Fruit fly (Drosophila melanogaster) whole organism, embryonic: ENCODE results near the gene CG11695.

Source experiments
- CG10431 ChIP-seq: fragments of 200-800 bp; sonication (Bioruptor generic); optimal IDR thresholded peaks from 3 replicates; lab custom pipeline; 2018; ENCODE audit warnings: missing biosample characterization, mild to moderate bottlenecking, missing genetic modification characterization
- CG10654 ChIP-seq: fragments of 200-800 bp; sonication (Bioruptor generic); optimal IDR thresholded peaks from 2 replicates; lab custom pipeline; 2016; ENCODE audit warnings: missing biosample characterization, missing genetic modification characterization
- CG12219 ChIP-seq: fragments of 200-800 bp; sonication (Bioruptor generic); optimal IDR thresholded peaks from 3 replicates; lab custom pipeline; 2018; ENCODE audit warnings: missing biosample characterization, mild to moderate bottlenecking, missing genetic modification characterization
- CG15514 ChIP-seq: fragments of 200-800 bp; sonication (Bioruptor generic); optimal IDR thresholded peaks from 3 replicates; lab custom pipeline; 2017; ENCODE audit warnings: missing biosample characterization, missing genetic modification characterization, mild to moderate bottlenecking, moderate library complexity, missing genetic modification reagents
- CG15696 ChIP-seq: fragments of 200-800 bp; sonication (Bioruptor generic); optimal IDR thresholded peaks from 2 replicates; lab custom pipeline; 2019; ENCODE audit warnings: missing biosample characterization, mild to moderate bottlenecking, missing genetic modification characterization, moderate library complexity
- CG1647 ChIP-seq: fragments of 200-800 bp; sonication (Bioruptor generic); optimal IDR thresholded peaks from 3 replicates; lab custom pipeline; 2016; ENCODE audit warnings: missing biosample characterization, missing genetic modification characterization
- CG17568 ChIP-seq: fragments of 200-800 bp; sonication (Bioruptor generic); optimal IDR thresholded peaks from 2 replicates; lab custom pipeline; 2018; ENCODE audit warnings: missing biosample characterization, mild to moderate bottlenecking, missing genetic modification characterization, moderate library complexity
- CG18262 ChIP-seq: fragments of 200-800 bp; optimal IDR thresholded peaks from 3 replicates; lab custom pipeline; 2019; ENCODE audit warnings: missing biosample characterization, mild to moderate bottlenecking, missing genetic modification characterization, moderate library complexity
- CG2889 ChIP-seq: fragments of 200-800 bp; sonication (Bioruptor generic); IDR thresholded peaks from 3 replicates; pipeline ENCODE4 v1.3.6; 2022; ENCODE audit warnings: missing biosample characterization, missing genetic modification characterization
- CG31224 ChIP-seq: fragments of 200-800 bp; sonication (Bioruptor generic); IDR thresholded peaks from 2 replicates; pipeline ENCODE4 v1.3.6; 2022; ENCODE audit warnings: missing biosample characterization, missing genetic modification characterization
- CG3847 ChIP-seq: fragments of 200-800 bp; sonication (Bioruptor generic); IDR thresholded peaks from 2 replicates; pipeline ENCODE4 v1.3.6; 2022; ENCODE audit warnings: missing biosample characterization, missing genetic modification characterization
- CG5180 ChIP-seq: fragments of 200-800 bp; sonication (Bioruptor generic); optimal IDR thresholded peaks from 3 replicates; lab custom pipeline; 2017; ENCODE audit warnings: missing biosample characterization, missing genetic modification characterization, mild to moderate bottlenecking, moderate library complexity, missing genetic modification reagents
- CG6689 ChIP-seq: fragments of 200-800 bp; sonication (Bioruptor generic); IDR thresholded peaks from 2 replicates; pipeline ENCODE4 v1.3.6; 2022; ENCODE audit warnings: missing biosample characterization, missing genetic modification characterization
- CG6813 ChIP-seq: fragments of 200-800 bp; sonication (Bioruptor generic); optimal IDR thresholded peaks from 2 replicates; lab custom pipeline; 2017; ENCODE audit warnings: missing biosample characterization, missing genetic modification characterization, mild to moderate bottlenecking, moderate library complexity, missing genetic modification reagents
- CG7357 ChIP-seq: fragments of 200-800 bp; sonication (Bioruptor generic); IDR thresholded peaks from 3 replicates; pipeline ENCODE4 v1.3.6; 2022; ENCODE audit warnings: missing biosample characterization, missing genetic modification characterization
- CG8478 ChIP-seq: fragments of >200 bp; optimal IDR thresholded peaks from 2 replicates; lab custom pipeline; 2018
- CG9932 ChIP-seq: fragments of 200-800 bp; sonication (Bioruptor generic); IDR thresholded peaks from 2 replicates; pipeline ENCODE4 v1.3.6; 2022; ENCODE audit warnings: missing biosample characterization, missing genetic modification characterization
- Dek ChIP-seq: fragments of 200-800 bp; sonication (Bioruptor generic); optimal IDR thresholded peaks from 3 replicates; lab custom pipeline; 2019; ENCODE audit warnings: missing biosample characterization, mild to moderate bottlenecking, missing genetic modification characterization, moderate library complexity
- Doc3 ChIP-seq: fragments of 200-800 bp; sonication (Bioruptor generic); IDR thresholded peaks from 3 replicates; pipeline ENCODE4 v1.3.6; 2022; ENCODE audit warnings: missing biosample characterization, missing genetic modification characterization; ENCODE audit not compliant: partially characterized antibody
- Dp ChIP-seq: fragments of 200-800 bp; sonication (Bioruptor generic); optimal IDR thresholded peaks from 2 replicates; lab custom pipeline; 2018; ENCODE audit warnings: missing biosample characterization, mild to moderate bottlenecking, missing genetic modification characterization, moderate library complexity
- Dref ChIP-seq: fragments of 200-800 bp; sonication (Bioruptor generic); IDR thresholded peaks from 2 replicates; pipeline ENCODE4 v1.3.6; 2022; ENCODE audit warnings: missing biosample characterization, missing genetic modification characterization
- Fer1 ChIP-seq: fragments of 200-800 bp; sonication (Bioruptor generic); optimal IDR thresholded peaks from 2 replicates; lab custom pipeline; 2017; ENCODE audit warnings: missing biosample characterization, mild to moderate bottlenecking, missing genetic modification characterization
- Fer3 ChIP-seq: fragments of 200-800 bp; sonication (Bioruptor generic); optimal IDR thresholded peaks from 2 replicates; lab custom pipeline; 2018; ENCODE audit warnings: missing biosample characterization, mild to moderate bottlenecking, missing genetic modification characterization, moderate library complexity
- Gsc ChIP-seq: fragments of 200-800 bp; sonication (Bioruptor generic); IDR thresholded peaks from 2 replicates; pipeline ENCODE4 v1.3.6; 2022; ENCODE audit warnings: missing biosample characterization, missing genetic modification characterization
- Hr39 ChIP-seq: fragments of >200 bp; optimal IDR thresholded peaks from 2 replicates; lab custom pipeline; 2017
- Lim3 ChIP-seq: fragments of 200-800 bp; sonication (Bioruptor generic); IDR thresholded peaks from 2 replicates; pipeline ENCODE4 v1.3.6; 2022; ENCODE audit warnings: missing biosample characterization, missing genetic modification characterization
- MTF-1 ChIP-seq: fragments of 200-800 bp; sonication (Bioruptor generic); optimal IDR thresholded peaks from 2 replicates; lab custom pipeline; 2018; ENCODE audit warnings: missing biosample characterization, mild to moderate bottlenecking, missing genetic modification characterization, borderline replicate concordance
- Mes4 ChIP-seq: fragments of 200-800 bp; sonication (Bioruptor generic); optimal IDR thresholded peaks from 2 replicates; lab custom pipeline; 2016; ENCODE audit warnings: missing biosample characterization, missing genetic modification characterization
- Opbp ChIP-seq: fragments of 200-800 bp; sonication (Bioruptor generic); IDR thresholded peaks from 3 replicates; pipeline ENCODE4 v1.3.6; 2022; ENCODE audit warnings: missing biosample characterization, missing genetic modification characterization; ENCODE audit not compliant: partially characterized antibody
- ab ChIP-seq: fragments of 200-800 bp; sonication (Bioruptor generic); optimal IDR thresholded peaks from 2 replicates; lab custom pipeline; 2016; ENCODE audit warnings: missing biosample characterization, missing genetic modification characterization
- al ChIP-seq: fragments of 200-800 bp; sonication (Bioruptor generic); IDR thresholded peaks from 2 replicates; pipeline ENCODE4 v1.3.6; 2022; ENCODE audit warnings: missing biosample characterization, missing genetic modification characterization
- az2 ChIP-seq: fragments of 200-800 bp; sonication (Bioruptor generic); optimal IDR thresholded peaks from 3 replicates; lab custom pipeline; 2016; ENCODE audit warnings: missing biosample characterization, missing genetic modification characterization
- bab2 ChIP-seq: fragments of 200-800 bp; sonication (Bioruptor generic); optimal IDR thresholded peaks from 2 replicates; lab custom pipeline; 2016; ENCODE audit warnings: missing biosample characterization, missing genetic modification characterization
- cad ChIP-seq: fragments of >200 bp; optimal IDR thresholded peaks from 2 replicates; lab custom pipeline; 2017; ENCODE audit warnings: missing biosample characterization, missing genetic modification characterization
- cato ChIP-seq: fragments of 200-800 bp; sonication (Bioruptor generic); optimal IDR thresholded peaks from 2 replicates; lab custom pipeline; 2016; ENCODE audit warnings: missing biosample characterization, missing genetic modification characterization, borderline replicate concordance
- chinmo ChIP-seq: fragments of 200-800 bp; sonication (Bioruptor generic); IDR thresholded peaks from 4 replicates; pipeline ENCODE4 v1.3.6; 2022; ENCODE audit warnings: missing biosample characterization, missing genetic modification characterization; ENCODE audit not compliant: partially characterized antibody
- crol ChIP-seq: fragments of 200-800 bp; sonication (Bioruptor generic); IDR thresholded peaks from 2 replicates; pipeline ENCODE4 v1.3.6; 2022; ENCODE audit warnings: missing biosample characterization, missing genetic modification characterization
- crp ChIP-seq, 2 experiments: fragments of 200-800 bp; sonication (Bioruptor generic); optimal IDR thresholded peaks; 2 replicates in 1 of 2; 3 replicates in 1 of 2; lab custom pipeline; 2017; ENCODE audit warnings: missing biosample characterization in 2 of 2, missing genetic modification characterization in 2 of 2, mild to moderate bottlenecking in 1 of 2, moderate library complexity in 1 of 2
- inv ChIP-seq: fragments of 200-800 bp; sonication (Bioruptor generic); IDR thresholded peaks from 2 replicates; pipeline ENCODE4 v1.3.6; 2022; ENCODE audit warnings: missing biosample characterization, missing genetic modification characterization; ENCODE audit not compliant: partially characterized antibody
- kah ChIP-seq: fragments of 200-800 bp; sonication (Bioruptor generic); optimal IDR thresholded peaks from 2 replicates; lab custom pipeline; 2018; ENCODE audit warnings: missing biosample characterization, mild to moderate bottlenecking, missing genetic modification characterization
- nau ChIP-seq: fragments of 200-800 bp; sonication (Bioruptor generic); optimal IDR thresholded peaks from 3 replicates; lab custom pipeline; 2017; ENCODE audit warnings: missing biosample characterization, mild to moderate bottlenecking, missing genetic modification characterization, missing genetic modification reagents
- pnt ChIP-seq: fragments of 200-800 bp; sonication (Bioruptor generic); optimal IDR thresholded peaks from 3 replicates; lab custom pipeline; 2016; ENCODE audit warnings: missing biosample characterization, missing genetic modification characterization
- pros ChIP-seq: fragments of 200-800 bp; sonication (Bioruptor generic); optimal IDR thresholded peaks from 3 replicates; lab custom pipeline; 2019; ENCODE audit warnings: missing biosample characterization, mild to moderate bottlenecking, missing genetic modification characterization, moderate library complexity
- row ChIP-seq: fragments of 200-800 bp; sonication (Bioruptor generic); IDR thresholded peaks from 3 replicates; pipeline ENCODE4 v1.3.6; 2022; ENCODE audit warnings: missing biosample characterization, missing genetic modification characterization
- salm ChIP-seq: fragments of 200-800 bp; sonication (Bioruptor generic); optimal IDR thresholded peaks from 2 replicates; lab custom pipeline; 2018; ENCODE audit warnings: missing biosample characterization, mild to moderate bottlenecking, missing genetic modification characterization
- seq ChIP-seq: fragments of 200-800 bp; sonication (Bioruptor generic); IDR thresholded peaks from 2 replicates; pipeline ENCODE4 v1.3.6; 2022; ENCODE audit warnings: missing biosample characterization, missing genetic modification characterization
- sob ChIP-seq: fragments of 200-800 bp; sonication (Bioruptor generic); IDR thresholded peaks from 2 replicates; pipeline ENCODE4 v1.3.6; 2022; ENCODE audit warnings: missing biosample characterization, missing genetic modification characterization
- tin ChIP-seq: fragments of 200-800 bp; sonication (Bioruptor generic); optimal IDR thresholded peaks from 3 replicates; lab custom pipeline; 2016; ENCODE audit warnings: missing biosample characterization, missing genetic modification characterization
- trem ChIP-seq: fragments of 200-800 bp; optimal IDR thresholded peaks from 3 replicates; lab custom pipeline; 2019; ENCODE audit warnings: missing biosample characterization, mild to moderate bottlenecking, missing genetic modification characterization, moderate library complexity
- unpg ChIP-seq: fragments of 200-800 bp; sonication (Bioruptor generic); optimal IDR thresholded peaks from 3 replicates; lab custom pipeline; 2018; ENCODE audit warnings: missing biosample characterization, mild to moderate bottlenecking, missing genetic modification characterization, moderate library complexity
- wor ChIP-seq: fragments of 200-800 bp; sonication (Bioruptor generic); IDR thresholded peaks from 2 replicates; pipeline ENCODE4 v1.3.6; 2022; ENCODE audit warnings: missing biosample characterization, missing genetic modification characterization

The CG11695 gene

DNA sequence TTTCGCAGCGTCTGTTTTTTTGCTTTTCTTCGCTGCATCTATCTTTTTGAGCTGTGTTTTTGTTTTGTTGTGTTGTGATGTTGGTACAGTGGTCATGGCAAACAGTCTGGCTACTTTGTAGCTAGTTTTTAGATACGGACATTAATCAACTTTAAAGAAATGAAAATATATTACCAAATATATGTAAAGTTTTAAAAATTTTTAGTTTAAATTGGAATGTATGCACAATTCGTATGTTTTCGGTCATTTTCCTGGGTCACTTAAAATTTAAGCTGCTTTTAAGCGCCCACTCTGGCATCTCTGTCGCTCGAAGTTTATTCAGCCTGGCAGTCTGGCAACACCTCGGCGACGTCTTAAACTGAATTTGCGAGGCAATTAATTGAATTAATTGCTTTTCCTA lies at the start of gene CG11695 (continued):
- TF ChIP-seq Opbp (GFP tag; lab: Robert Waterston, UW) (no peak), CG3847 (GFP tag; lab: Robert Waterston, UW) (peak; percentile 78), seq (GFP tag; lab: Robert Waterston, UW) (no peak), tin (peak; percentile 50), CG6689 (GFP tag; lab: Robert Waterston, UW) (peak; percentile 72), unpg (peak; percentile 71), CG15696 (peak; percentile 73), cato (GFP tag; lab: Kevin White, UChicago) (no peak), CG5180 (no peak), CG2889 (GFP tag; lab: Robert Waterston, UW) (peak; percentile 54; the same call in 1 of the 3 replicates), sob (peak; percentile 71), inv (no peak), CG12219 (GFP tag; lab: Kevin White, UChicago) (no peak), CG1647 (peak; percentile 17), bab2 (peak; percentile 40), MTF-1 (GFP tag; lab: Kevin White, UChicago) (no peak), Gsc (GFP tag; lab: Robert Waterston, UW) (no peak), chinmo (GFP tag; lab: Robert Waterston, UW) (no peak), CG10431 (GFP tag; lab: Kevin White, UChicago) (peak; percentile 9), CG10654 (peak; percentile 55), Fer1 (GFP tag; lab: Kevin White, UChicago) (peak; percentile 73), kah (GFP tag; lab: Kevin White, UChicago) (no peak), row (GFP tag; lab: Robert Waterston, UW) (peak; percentile 93), Mes4 (GFP tag; lab: Kevin White, UChicago) (no peak), CG18262 (tag; lab: Kevin White, UChicago) (peak; percentile 62), nau (GFP tag; lab: Kevin White, UChicago) (no peak), crol (GFP tag; lab: Robert Waterston, UW) (no peak), Doc3 (GFP tag; lab: Robert Waterston, UW) (no peak), trem (tag; lab: Kevin White, UChicago) (peak; percentile 63), CG9932 (peak; percentile 80), salm (tag; lab: Kevin White, UChicago) (peak; percentile 27), az2 (GFP tag; lab: Kevin White, UChicago) (peak; percentile 54), CG15514 (GFP tag; lab: Kevin White, UChicago) (peak; percentile 81), Lim3 (GFP tag; lab: Robert Waterston, UW) (no peak), al (GFP tag; lab: Robert Waterston, UW) (peak; percentile 67), CG31224 (no peak), CG8478 (lab: Kevin White, UChicago) (no peak), CG7357 (GFP tag; lab: Robert Waterston, UW) (no peak), wor (GFP tag; lab: Robert Waterston, UW) (peak; percentile 37; the same call in 1 of the 2 replicates), ab (GFP tag; lab: Kevin White, UChicago) (no peak), Hr39 (no peak), crp (GFP tag; optimal IDR thresholded peaks at IDR 0.05; lab: Kevin White, UChicago) (peak in 1 of 2 experiments; percentile 67), Dref (GFP tag; lab: Robert Waterston, UW) (no peak), pros (peak; percentile 14), CG17568 (GFP tag; lab: Kevin White, UChicago) (no peak), Fer3 (tag; lab: Kevin White, UChicago) (peak; percentile 72), CG6813 (GFP tag; lab: Kevin White, UChicago) (no peak), Dek (tag; lab: Kevin White, UChicago) (peak; percentile 64), Dp (GFP tag; lab: Kevin White, UChicago) (peak; percentile 22), pnt (GFP tag; lab: Kevin White, UChicago) (peak; percentile 17), cad (GFP tag; lab: Kevin White, UChicago) (no peak)
